Fruit fly (Drosophila melanogaster) whole organism, embryonic: Measurements from ENCODE around the gene Noc2.

Experiments used
- Aef1 ChIP-seq: fragments of 200-800 bp; sonication (Bioruptor generic); IDR thresholded peaks from 3 replicates; pipeline ENCODE4 v1.3.6; 2022; ENCODE audit warnings: missing biosample characterization, missing genetic modification characterization
- BEAF-32 ChIP-seq: fragments of 200-800 bp; sonication (Bioruptor generic); optimal IDR thresholded peaks from 3 replicates; lab custom pipeline; 2017; ENCODE audit warnings: missing biosample characterization, missing genetic modification characterization, mild to moderate bottlenecking, moderate library complexity, missing genetic modification reagents
- BtbVII ChIP-seq: fragments of 200-800 bp; sonication (Bioruptor generic); optimal IDR thresholded peaks from 3 replicates; lab custom pipeline; 2017; ENCODE audit warnings: missing biosample characterization, mild to moderate bottlenecking, missing genetic modification characterization
- CG10431 ChIP-seq: fragments of 200-800 bp; sonication (Bioruptor generic); optimal IDR thresholded peaks from 3 replicates; lab custom pipeline; 2018; ENCODE audit warnings: missing biosample characterization, mild to moderate bottlenecking, missing genetic modification characterization
- CG11093 ChIP-seq: fragments of 200-800 bp; sonication (Bioruptor generic); IDR thresholded peaks from 3 replicates; pipeline ENCODE4 v1.3.6; 2022; ENCODE audit warnings: missing biosample characterization, missing genetic modification characterization
- CG11723 ChIP-seq: fragments of 200-800 bp; sonication (Bioruptor generic); optimal IDR thresholded peaks from 2 replicates; lab custom pipeline; 2017; ENCODE audit warnings: missing biosample characterization, mild to moderate bottlenecking, missing genetic modification characterization
- CG12071 ChIP-seq: fragments of 200-800 bp; sonication (Bioruptor generic); optimal IDR thresholded peaks from 3 replicates; lab custom pipeline; 2018; ENCODE audit warnings: missing biosample characterization, mild to moderate bottlenecking, missing genetic modification characterization
- CG12769 ChIP-seq: fragments of 200-800 bp; sonication (Bioruptor generic); optimal IDR thresholded peaks from 2 replicates; lab custom pipeline; 2019; ENCODE audit warnings: missing biosample characterization, mild to moderate bottlenecking, missing genetic modification characterization, moderate library complexity
- CG13624 ChIP-seq: fragments of 200-800 bp; sonication (Bioruptor generic); optimal IDR thresholded peaks from 2 replicates; lab custom pipeline; 2016; ENCODE audit warnings: missing biosample characterization, missing genetic modification characterization
- CG15269 ChIP-seq: fragments of 200-800 bp; sonication (Bioruptor generic); optimal IDR thresholded peaks from 2 replicates; lab custom pipeline; 2018; ENCODE audit warnings: missing biosample characterization, mild to moderate bottlenecking, missing genetic modification characterization, moderate library complexity
- CG15601 ChIP-seq: fragments of 200-800 bp; sonication (Bioruptor generic); optimal IDR thresholded peaks from 3 replicates; lab custom pipeline; 2019; ENCODE audit warnings: missing biosample characterization, mild to moderate bottlenecking, missing genetic modification characterization, moderate library complexity
- CG18476 ChIP-seq: fragments of 200-800 bp; sonication (Bioruptor generic); optimal IDR thresholded peaks from 2 replicates; lab custom pipeline; 2016; ENCODE audit warnings: missing biosample characterization, mild to moderate bottlenecking, missing genetic modification characterization
- CG2120 ChIP-seq: fragments of 200-800 bp; sonication (Bioruptor generic); optimal IDR thresholded peaks from 3 replicates; lab custom pipeline; 2016; ENCODE audit warnings: missing biosample characterization, missing genetic modification characterization
- CG2202 ChIP-seq: fragments of 200-800 bp; sonication (Bioruptor generic); optimal IDR thresholded peaks from 2 replicates; lab custom pipeline; 2018; ENCODE audit warnings: missing biosample characterization, mild to moderate bottlenecking, missing genetic modification characterization
- CG34422 ChIP-seq: fragments of 200-800 bp; sonication (Bioruptor generic); IDR thresholded peaks from 3 replicates; pipeline ENCODE4 v1.3.6; 2022; ENCODE audit warnings: missing biosample characterization, missing genetic modification characterization
- CG6765 ChIP-seq: fragments of 200-800 bp; sonication (Bioruptor generic); optimal IDR thresholded peaks from 3 replicates; lab custom pipeline; 2017; ENCODE audit warnings: missing biosample characterization, mild to moderate bottlenecking, missing genetic modification characterization
- CHES-1-like ChIP-seq: fragments of 200-800 bp; sonication (Bioruptor generic); optimal IDR thresholded peaks from 2 replicates; lab custom pipeline; 2016; ENCODE audit warnings: missing biosample characterization, missing genetic modification characterization
- Chrac-16 ChIP-seq: fragments of 200-800 bp; sonication (Bioruptor generic); optimal IDR thresholded peaks from 3 replicates; lab custom pipeline; 2016; ENCODE audit warnings: missing biosample characterization, missing genetic modification characterization
- D19A ChIP-seq: fragments of 200-800 bp; optimal IDR thresholded peaks from 3 replicates; lab custom pipeline; 2019; ENCODE audit warnings: missing biosample characterization, mild to moderate bottlenecking, missing genetic modification characterization, moderate library complexity
- D19B ChIP-seq: fragments of 200-800 bp; sonication (Bioruptor generic); optimal IDR thresholded peaks from 2 replicates; lab custom pipeline; 2017; ENCODE audit warnings: missing biosample characterization, mild to moderate bottlenecking, missing genetic modification characterization
- Dbx ChIP-seq: fragments of 200-800 bp; sonication (Bioruptor generic); IDR thresholded peaks from 3 replicates; pipeline ENCODE4 v1.3.6; 2022; ENCODE audit warnings: missing biosample characterization, missing genetic modification characterization
- Dfd ChIP-seq, 2 experiments: fragments of >200 bp; optimal IDR thresholded peaks; 2 replicates each; lab custom pipeline; 2017; ENCODE audit warnings: missing biosample characterization in 2 of 2, missing genetic modification characterization in 2 of 2
- Doc2 ChIP-seq: fragments of 200-800 bp; sonication (Bioruptor generic); IDR thresholded peaks from 2 replicates; pipeline ENCODE4 v1.3.6; 2022; ENCODE audit warnings: missing biosample characterization, missing genetic modification characterization
- Elba2 ChIP-seq: fragments of 200-800 bp; sonication (Bioruptor generic); optimal IDR thresholded peaks from 3 replicates; lab custom pipeline; 2016; ENCODE audit warnings: missing biosample characterization, missing genetic modification characterization
- Ets97D ChIP-seq: fragments of 200-800 bp; sonication (Bioruptor generic); optimal IDR thresholded peaks from 3 replicates; lab custom pipeline; 2016; ENCODE audit warnings: missing biosample characterization, missing genetic modification characterization
- GATAe ChIP-seq: fragments of 200-800 bp; sonication (Bioruptor generic); conservative IDR thresholded peaks from 2 replicates; pipeline ENCODE4 v1.3.6; 2022; ENCODE audit warnings: missing biosample characterization, missing genetic modification characterization
- Lim3 ChIP-seq: fragments of 200-800 bp; sonication (Bioruptor generic); IDR thresholded peaks from 2 replicates; pipeline ENCODE4 v1.3.6; 2022; ENCODE audit warnings: missing biosample characterization, missing genetic modification characterization
- Opbp ChIP-seq: fragments of 200-800 bp; sonication (Bioruptor generic); IDR thresholded peaks from 3 replicates; pipeline ENCODE4 v1.3.6; 2022; ENCODE audit warnings: missing biosample characterization, missing genetic modification characterization; ENCODE audit not compliant: partially characterized antibody
- Sox100B ChIP-seq: fragments of 200-800 bp; sonication (Bioruptor generic); optimal IDR thresholded peaks from 3 replicates; lab custom pipeline; 2018; ENCODE audit warnings: missing biosample characterization, mild to moderate bottlenecking, missing genetic modification characterization
- Trl ChIP-seq, 3 experiments: fragments of >200 bp in 2 of 3; fragments of 200-800 bp in 1 of 3; sonication (Bioruptor generic) in 1 of 3; optimal IDR thresholded peaks; 2 replicates in 1 of 3; 3 replicates in 2 of 3; lab custom pipeline; 2016 to 2017; ENCODE audit warnings: missing biosample characterization in 1 of 3, missing genetic modification characterization in 1 of 3
- ab ChIP-seq: fragments of 200-800 bp; sonication (Bioruptor generic); optimal IDR thresholded peaks from 2 replicates; lab custom pipeline; 2016; ENCODE audit warnings: missing biosample characterization, missing genetic modification characterization
- ac ChIP-seq: fragments of 200-800 bp; sonication (Bioruptor generic); optimal IDR thresholded peaks from 3 replicates; lab custom pipeline; 2017; ENCODE audit warnings: missing biosample characterization, mild to moderate bottlenecking, missing genetic modification characterization
- ato ChIP-seq: fragments of 200-800 bp; sonication (Bioruptor generic); IDR thresholded peaks from 2 replicates; pipeline ENCODE4 v1.3.6; 2022; ENCODE audit warnings: missing biosample characterization, missing genetic modification characterization; ENCODE audit not compliant: partially characterized antibody
- bowl ChIP-seq: fragments of 200-800 bp; sonication (Bioruptor generic); IDR thresholded peaks from 2 replicates; pipeline ENCODE4 v1.3.6; 2022; ENCODE audit warnings: missing biosample characterization, missing genetic modification characterization
- corto ChIP-seq: fragments of 200-800 bp; sonication (Bioruptor generic); optimal IDR thresholded peaks from 2 replicates; lab custom pipeline; 2016; ENCODE audit warnings: missing biosample characterization, mild to moderate bottlenecking, missing genetic modification characterization, moderate library complexity
- danr ChIP-seq: fragments of 200-800 bp; sonication (Bioruptor generic); IDR thresholded peaks from 2 replicates; pipeline ENCODE4 v1.3.6; 2022; ENCODE audit warnings: missing biosample characterization, missing genetic modification characterization
- ems ChIP-seq: fragments of 200-800 bp; sonication (Bioruptor generic); optimal IDR thresholded peaks from 3 replicates; lab custom pipeline; 2016; ENCODE audit warnings: missing biosample characterization, missing genetic modification characterization
- gcm2 ChIP-seq: fragments of 200-800 bp; sonication (Bioruptor generic); optimal IDR thresholded peaks from 2 replicates; lab custom pipeline; 2016; ENCODE audit warnings: missing biosample characterization, missing genetic modification characterization
- jing ChIP-seq: fragments of 200-800 bp; sonication (Bioruptor generic); optimal IDR thresholded peaks from 2 replicates; lab custom pipeline; 2018; ENCODE audit warnings: missing biosample characterization, mild to moderate bottlenecking, missing genetic modification characterization
- ken ChIP-seq: fragments of 200-800 bp; sonication (Bioruptor generic); IDR thresholded peaks from 3 replicates; pipeline ENCODE4 v1.3.6; 2022; ENCODE audit warnings: missing biosample characterization, missing genetic modification characterization
- lab ChIP-seq: fragments of 200-800 bp; sonication (Bioruptor generic); optimal IDR thresholded peaks from 3 replicates; lab custom pipeline; 2017; ENCODE audit warnings: missing biosample characterization, missing genetic modification characterization, mild to moderate bottlenecking, moderate library complexity, missing genetic modification reagents
- phol ChIP-seq: fragments of 200-800 bp; sonication (Bioruptor generic); optimal IDR thresholded peaks from 3 replicates; lab custom pipeline; 2018; ENCODE audit warnings: missing biosample characterization, mild to moderate bottlenecking, missing genetic modification characterization, moderate library complexity
- pita ChIP-seq: fragments of 200-800 bp; sonication (Bioruptor generic); optimal IDR thresholded peaks from 2 replicates; lab custom pipeline; 2017; ENCODE audit warnings: missing biosample characterization, mild to moderate bottlenecking, missing genetic modification characterization
- repo ChIP-seq: fragments of 200-800 bp; sonication (Bioruptor generic); optimal IDR thresholded peaks from 2 replicates; lab custom pipeline; 2016; ENCODE audit warnings: missing biosample characterization, missing genetic modification characterization
- schlank ChIP-seq: fragments of 200-800 bp; sonication (Bioruptor generic); optimal IDR thresholded peaks from 2 replicates; lab custom pipeline; 2018; ENCODE audit warnings: missing biosample characterization, mild to moderate bottlenecking, missing genetic modification characterization
- sens ChIP-seq: fragments of 200-800 bp; sonication (Bioruptor generic); peaks from one replicate; lab custom pipeline; 2016; ENCODE audit warnings: missing biosample characterization, missing genetic modification characterization
- sim ChIP-seq: fragments of 200-800 bp; sonication (Bioruptor generic); IDR thresholded peaks from 2 replicates; pipeline ENCODE4 v1.3.6; 2022; ENCODE audit warnings: missing biosample characterization, missing genetic modification characterization
- sob ChIP-seq: fragments of 200-800 bp; sonication (Bioruptor generic); IDR thresholded peaks from 2 replicates; pipeline ENCODE4 v1.3.6; 2022; ENCODE audit warnings: missing biosample characterization, missing genetic modification characterization
- tap ChIP-seq: fragments of 200-800 bp; optimal IDR thresholded peaks from 3 replicates; lab custom pipeline; 2019; ENCODE audit warnings: missing biosample characterization, mild to moderate bottlenecking, missing genetic modification characterization, moderate library complexity
- unc-4 ChIP-seq: fragments of 200-800 bp; sonication (Bioruptor generic); IDR thresholded peaks from 2 replicates; pipeline ENCODE4 v1.3.6; 2022; ENCODE audit warnings: missing biosample characterization, missing genetic modification characterization; ENCODE audit not compliant: partially characterized antibody
- vnd ChIP-seq: fragments of 200-800 bp; sonication (Bioruptor generic); IDR thresholded peaks from 3 replicates; pipeline ENCODE4 v1.3.6; 2022; ENCODE audit warnings: missing biosample characterization, missing genetic modification characterization; ENCODE audit not compliant: partially characterized antibody

The Noc2 gene

DNA sequence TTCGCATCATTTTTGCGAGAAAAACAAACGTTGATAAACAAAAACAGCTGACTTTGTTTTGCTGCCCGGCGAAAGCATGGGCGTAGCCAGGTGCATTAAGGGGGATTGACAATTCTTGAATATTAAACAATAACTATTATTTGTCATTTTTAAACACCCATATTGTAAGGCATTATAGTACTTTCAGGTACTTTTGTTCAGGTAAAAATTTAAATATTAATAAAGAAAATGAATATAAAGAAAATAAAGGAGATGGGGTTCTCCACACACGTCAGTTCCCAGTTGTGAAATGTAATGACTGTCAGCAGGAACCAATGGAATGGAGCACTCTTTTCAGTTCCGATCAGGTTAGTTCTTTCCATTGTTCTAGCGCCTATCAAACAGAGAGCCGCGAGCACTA lies 4.9 kb upstream of the Noc2 start, which contains the start of the genes Coq3 and Pld3 (continued):
- peak; percentile 35 for TF ChIP-seq Ets97D (GFP tag; lab: Kevin White, UChicago)
- TF ChIP-seq CG11093 (GFP tag; lab: Robert Waterston, UW), result peak; percentile 68
- peak; percentile 47 for TF ChIP-seq ac (GFP tag; lab: Kevin White, UChicago)
- TF ChIP-seq BtbVII (GFP tag; lab: Kevin White, UChicago), result peak; percentile 80
- TF ChIP-seq Trl (optimal IDR thresholded peaks at IDR 0.05; lab: Kevin White, UChicago), result no peak
- peak; percentile 72 for TF ChIP-seq Trl (GFP tag; optimal IDR thresholded peaks at IDR 0.05; lab: Kevin White, UChicago)
- TF ChIP-seq Lim3 (GFP tag; lab: Robert Waterston, UW), result no peak
- no peak for TF ChIP-seq corto (GFP tag; lab: Kevin White, UChicago)
- TF ChIP-seq CG18476 (GFP tag; lab: Kevin White, UChicago), result peak; percentile 75
- TF ChIP-seq CG10431, result peak; percentile 6
- TF ChIP-seq Elba2 (GFP tag; lab: Kevin White, UChicago), result no peak
- TF ChIP-seq gcm2 (GFP tag; lab: Kevin White, UChicago), result no peak
- TF ChIP-seq CG12071, result peak; percentile 64
- peak; percentile 71 for TF ChIP-seq ems (GFP tag; lab: Kevin White, UChicago)
- TF ChIP-seq Aef1, result peak; percentile 74
- no peak for TF ChIP-seq Doc2 (GFP tag; lab: Robert Waterston, UW)
- peak; percentile 49 for TF ChIP-seq repo (GFP tag; lab: Kevin White, UChicago)
- peak; percentile 77 for TF ChIP-seq CG34422
- peak; percentile 84 for TF ChIP-seq phol (tag; lab: Kevin White, UChicago)
- peak; percentile 91 for TF ChIP-seq CG2120 (GFP tag; lab: Kevin White, UChicago)
- TF ChIP-seq unc-4 (GFP tag; lab: Robert Waterston, UW), result no peak
- TF ChIP-seq jing (GFP tag; lab: Kevin White, UChicago), result no peak
- peak; percentile 69 for TF ChIP-seq CG13624
- peak; percentile 61; the same call in 2 of the 3 replicates for TF ChIP-seq ken (GFP tag; lab: Robert Waterston, UW)
- no peak for TF ChIP-seq Dfd (GFP tag; optimal IDR thresholded peaks at IDR 0.05; lab: Kevin White, UChicago)
- TF ChIP-seq pita (GFP tag; lab: Kevin White, UChicago), result no peak
- peak; percentile 79 for TF ChIP-seq CG12769 (tag; lab: Kevin White, UChicago)
- peak; percentile 56; the same call in 1 of the 2 replicates for TF ChIP-seq danr (GFP tag; lab: Robert Waterston, UW)
- TF ChIP-seq sens (GFP tag; lab: Kevin White, UChicago), result peak; percentile 96
- TF ChIP-seq vnd (GFP tag; lab: Robert Waterston, UW), result no peak
- TF ChIP-seq Opbp (GFP tag; lab: Robert Waterston, UW), result no peak
- peak; percentile 84 for TF ChIP-seq CG15269 (tag; lab: Kevin White, UChicago)
- no peak for TF ChIP-seq ato (GFP tag; lab: Robert Waterston, UW)
- peak; percentile 72 for TF ChIP-seq D19A (tag; lab: Kevin White, UChicago)
- no peak for TF ChIP-seq bowl (GFP tag; lab: Robert Waterston, UW)
- peak; percentile 83 for TF ChIP-seq sob (GFP tag; lab: Robert Waterston, UW)
- TF ChIP-seq CG15601, result peak; percentile 73
- peak; percentile 68 for TF ChIP-seq CHES-1-like
- peak; percentile 70 for TF ChIP-seq schlank (tag; lab: Kevin White, UChicago)
- no peak for TF ChIP-seq sim (GFP tag; lab: Robert Waterston, UW)
- TF ChIP-seq Dbx, result peak; percentile 85
- TF ChIP-seq CG11723 (GFP tag; lab: Kevin White, UChicago), result peak; percentile 70
- peak; percentile 76 for TF ChIP-seq Chrac-16 (GFP tag; lab: Kevin White, UChicago)
- peak; percentile 68 for TF ChIP-seq D19B (GFP tag; lab: Kevin White, UChicago)
- no peak for TF ChIP-seq GATAe (GFP tag; lab: Robert Waterston, UW)
- TF ChIP-seq tap, result peak; percentile 72
- TF ChIP-seq BEAF-32 (GFP tag; lab: Kevin White, UChicago), result peak; percentile 3
- peak; percentile 92 for TF ChIP-seq lab
- peak; percentile 69 for TF ChIP-seq Sox100B (GFP tag; lab: Kevin White, UChicago)
- peak; percentile 63 for TF ChIP-seq CG2202
- TF ChIP-seq CG6765 (GFP tag; lab: Kevin White, UChicago), result peak; percentile 66
- peak; percentile 30 for TF ChIP-seq ab (GFP tag; lab: Kevin White, UChicago)
